Fruit fly (Drosophila melanogaster): ENCODE measurements around the gene CG46311.

Gene CG46311

dm6 chrX:13563483-13564443, at the start of gene CG46311, which contains the start of gene Tpst:
CG46311 (plus strand) TSS chrX:13563823.
Tpst (plus strand) TSS chrX:13563823.
- TF ChIP-seq CG8478 (optimal IDR thresholded peaks at IDR 0.05): no peak
- TF ChIP-seq usp (GFP tag; optimal IDR thresholded peaks at IDR 0.05): no peak
- TF ChIP-seq psq (optimal IDR thresholded peaks at IDR 0.05): no peak
- no peak for TF ChIP-seq pan (optimal IDR thresholded peaks at IDR 0.05)
- no peak for TF ChIP-seq EcR (GFP tag; optimal IDR thresholded peaks at IDR 0.05)
- TF ChIP-seq Dll (optimal IDR thresholded peaks at IDR 0.05): no peak

- TF ChIP-seq pan (optimal IDR thresholded peaks at IDR 0.05): no peak
- TF ChIP-seq Dll (optimal IDR thresholded peaks at IDR 0.05): no peak
- TF ChIP-seq psq (optimal IDR thresholded peaks at IDR 0.05): no peak
- TF ChIP-seq EcR (GFP tag; optimal IDR thresholded peaks at IDR 0.05): no peak
- TF ChIP-seq CG8478 (optimal IDR thresholded peaks at IDR 0.05): no peak
- no peak for TF ChIP-seq usp (GFP tag; optimal IDR thresholded peaks at IDR 0.05)
These were observed 35.9 kb upstream of the CG46311 start, which contains the start of gene CG15754 for dm6 chrX:13527706-13528105. CG15754 (plus strand) TSS chrX:13528006.

dm6 chrX:13529673-13530072, 34.0 kb upstream of the CG46311 start:
- no peak for TF ChIP-seq usp (GFP tag; optimal IDR thresholded peaks at IDR 0.05)
- no peak for TF ChIP-seq EcR (GFP tag; optimal IDR thresholded peaks at IDR 0.05)
- TF ChIP-seq pan (optimal IDR thresholded peaks at IDR 0.05): no peak
- TF ChIP-seq psq (optimal IDR thresholded peaks at IDR 0.05): no peak
- TF ChIP-seq CG8478 (optimal IDR thresholded peaks at IDR 0.05): no peak
- no peak for TF ChIP-seq Dll (optimal IDR thresholded peaks at IDR 0.05)

- TF ChIP-seq usp (GFP tag; optimal IDR thresholded peaks at IDR 0.05): no peak
- no peak for TF ChIP-seq CG8478 (optimal IDR thresholded peaks at IDR 0.05)
- no peak for TF ChIP-seq psq (optimal IDR thresholded peaks at IDR 0.05)
- TF ChIP-seq Dll (optimal IDR thresholded peaks at IDR 0.05): no peak
- TF ChIP-seq pan (optimal IDR thresholded peaks at IDR 0.05): no peak
- TF ChIP-seq EcR (GFP tag; optimal IDR thresholded peaks at IDR 0.05): no peak
These were observed 33.3 kb upstream of the CG46311 start, which contains the start of gene CG44428 for dm6 chrX:13530199-13530788. CG44428 (minus strand) TSS chrX:13530249.

- TF ChIP-seq pan (optimal IDR thresholded peaks at IDR 0.05) (no peak), usp (GFP tag; optimal IDR thresholded peaks at IDR 0.05) (no peak), EcR (GFP tag; optimal IDR thresholded peaks at IDR 0.05) (no peak), Dll (optimal IDR thresholded peaks at IDR 0.05) (no peak), psq (optimal IDR thresholded peaks at IDR 0.05) (no peak), CG8478 (optimal IDR thresholded peaks at IDR 0.05) (no peak)
These were observed 29.5 kb upstream of the CG46311 start, which contains the start of gene CG15756 for dm6 chrX:13534100-13534499. CG15756 (plus strand) TSS chrX:13534400.

- TF ChIP-seq Dll (optimal IDR thresholded peaks at IDR 0.05) (no peak), pan (optimal IDR thresholded peaks at IDR 0.05) (no peak)
These were observed 26.8 kb upstream of the CG46311 start for dm6 chrX:13536776-13537175.

- TF ChIP-seq Dll (optimal IDR thresholded peaks at IDR 0.05): no peak
- TF ChIP-seq usp (GFP tag; optimal IDR thresholded peaks at IDR 0.05): no peak
- TF ChIP-seq psq (optimal IDR thresholded peaks at IDR 0.05): no peak
- no peak for TF ChIP-seq EcR (GFP tag; optimal IDR thresholded peaks at IDR 0.05)
These were observed 24.2 kb upstream of the CG46311 start for dm6 chrX:13539448-13539847.

dm6 chrX:13540920-13541605, 22.6 kb upstream of the CG46311 start:
- no peak for TF ChIP-seq psq (optimal IDR thresholded peaks at IDR 0.05)
- TF ChIP-seq Dll (optimal IDR thresholded peaks at IDR 0.05): no peak
- no peak for TF ChIP-seq usp (GFP tag; optimal IDR thresholded peaks at IDR 0.05)
- no peak for TF ChIP-seq CG8478 (optimal IDR thresholded peaks at IDR 0.05)
- TF ChIP-seq EcR (GFP tag; optimal IDR thresholded peaks at IDR 0.05): no peak
- no peak for TF ChIP-seq pan (optimal IDR thresholded peaks at IDR 0.05)

- TF ChIP-seq Dll (optimal IDR thresholded peaks at IDR 0.05) (peak; percentile 79), pan (optimal IDR thresholded peaks at IDR 0.05) (no peak), EcR (GFP tag; optimal IDR thresholded peaks at IDR 0.05) (no peak), CG8478 (optimal IDR thresholded peaks at IDR 0.05) (no peak), psq (optimal IDR thresholded peaks at IDR 0.05) (no peak), usp (GFP tag; optimal IDR thresholded peaks at IDR 0.05) (no peak)
These were observed 21.5 kb upstream of the CG46311 start for dm6 chrX:13542084-13542483.

dm6 chrX:13543343-13543742, 20.3 kb upstream of the CG46311 start, which contains the start of gene Cpr12A:
Cpr12A (plus strand) TSS chrX:13543643.
- TF ChIP-seq CG8478 (optimal IDR thresholded peaks at IDR 0.05): no peak
- TF ChIP-seq psq (optimal IDR thresholded peaks at IDR 0.05): no peak
- TF ChIP-seq usp (GFP tag; optimal IDR thresholded peaks at IDR 0.05): no peak
- no peak for TF ChIP-seq pan (optimal IDR thresholded peaks at IDR 0.05)
- no peak for TF ChIP-seq EcR (GFP tag; optimal IDR thresholded peaks at IDR 0.05)
- no peak for TF ChIP-seq Dll (optimal IDR thresholded peaks at IDR 0.05)

- TF ChIP-seq psq (optimal IDR thresholded peaks at IDR 0.05) (no peak), EcR (GFP tag; optimal IDR thresholded peaks at IDR 0.05) (no peak), pan (optimal IDR thresholded peaks at IDR 0.05) (no peak), CG8478 (optimal IDR thresholded peaks at IDR 0.05) (no peak), usp (GFP tag; optimal IDR thresholded peaks at IDR 0.05) (no peak), Dll (optimal IDR thresholded peaks at IDR 0.05) (no peak)
These were observed 7.9 kb upstream of the CG46311 start, which contains the start of gene CG11816 for dm6 chrX:13555700-13556099. CG11816 (minus strand) TSS chrX:13555800.

Data from whole organism.